Worm (Caenorhabditis elegans) whole organism, early embryonic: ENCODE measurements around the gene wht-4.

Experiments
- F13C5.2 ChIP-seq: sonication (generic microtip); optimal IDR thresholded peaks from 2 replicates; lab custom pipeline; 2017; ENCODE audit warnings: mild to moderate bottlenecking, missing genetic modification characterization, inconsistent platforms, missing compliant biosample characterization
- ama-1 ChIP-seq: fragments of 150-350 bp; optimal IDR thresholded peaks from 2 replicates; lab custom pipeline; 2014
- ceh-36 ChIP-seq: sonication (generic microtip); optimal IDR thresholded peaks from 2 replicates; lab custom pipeline; 2016; ENCODE audit warnings: missing genetic modification characterization, inconsistent platforms, missing compliant biosample characterization
- flt-1 ChIP-seq: fragments of 200-800 bp; sonication (Bioruptor generic); IDR thresholded peaks from 2 replicates; pipeline ENCODE4 v1.3.6; 2022; ENCODE audit warnings: missing genetic modification characterization, missing compliant biosample characterization
- hmbx-1 ChIP-seq: sonication (generic microtip); optimal IDR thresholded peaks from 2 replicates; lab custom pipeline; 2016; ENCODE audit warnings: mild to moderate bottlenecking, missing genetic modification characterization, missing compliant biosample characterization
- hnd-1 ChIP-seq: sonication (generic microtip); optimal IDR thresholded peaks from 2 replicates; lab custom pipeline; 2016; ENCODE audit warnings: missing genetic modification characterization, missing compliant biosample characterization
- pes-1 ChIP-seq: fragments of 200-800 bp; sonication (Bioruptor generic); IDR thresholded peaks from 2 replicates; pipeline ENCODE4 v1.3.6; 2022; ENCODE audit warnings: missing genetic modification reagents, missing genetic modification characterization, missing compliant biosample characterization
- scrt-1 ChIP-seq: fragments of 200-800 bp; sonication (Bioruptor generic); IDR thresholded peaks from 2 replicates; pipeline ENCODE4 v1.3.6; 2022; ENCODE audit warnings: missing genetic modification characterization, missing compliant biosample characterization
- sea-1 ChIP-seq: fragments of 200-800 bp; sonication (Bioruptor generic); conservative IDR thresholded peaks from 2 replicates; pipeline ENCODE4 v1.3.6; 2022; ENCODE audit warnings: missing genetic modification characterization, missing compliant biosample characterization
- tbx-11 ChIP-seq: fragments of 200-800 bp; sonication (Bioruptor generic); IDR thresholded peaks from 2 replicates; pipeline ENCODE4 v1.3.6; 2022; ENCODE audit warnings: missing genetic modification characterization, missing compliant biosample characterization
- tbx-37 ChIP-seq: fragments of 200-800 bp; sonication (Bioruptor generic); conservative IDR thresholded peaks from 2 replicates; pipeline ENCODE4 v1.3.6; 2022; ENCODE audit warnings: missing genetic modification reagents, missing genetic modification characterization, missing compliant biosample characterization
- tra-4 ChIP-seq: sonication (generic microtip); optimal IDR thresholded peaks from 2 replicates; lab custom pipeline; 2017; ENCODE audit warnings: missing genetic modification characterization, missing compliant biosample characterization

ce11 chrII:3262504-3262903 is 16.2 kb upstream of the wht-4 start, which contains the start of gene F02E11.2:
- no peak for TF ChIP-seq sea-1
- TF ChIP-seq ama-1 (lab: Kevin White, UChicago) = no peak
- TF ChIP-seq tbx-37 (GFP tag; lab: Robert Waterston, UW) = no peak
- no peak for TF ChIP-seq ceh-36
- no peak for TF ChIP-seq hnd-1
- no peak for TF ChIP-seq pes-1 (GFP tag; lab: Robert Waterston, UW)
- no peak for TF ChIP-seq tra-4 (tag; lab: Kevin White, UChicago)
- no peak for TF ChIP-seq F13C5.2 (tag; lab: Kevin White, UChicago)
- TF ChIP-seq flt-1 (GFP tag; lab: Robert Waterston, UW) = no peak
- no peak for TF ChIP-seq hmbx-1
- TF ChIP-seq tbx-11 (GFP tag; lab: Robert Waterston, UW) = no peak
- TF ChIP-seq scrt-1 (GFP tag; lab: Robert Waterston, UW) = no peak
